Fruit fly (Drosophila melanogaster): Measurements from ENCODE around the gene CG42675.

The CG42675 gene

dm6 chr3R:5778731-5779593 lies 34.4 kb upstream of the CG42675 start, which contains the start of gene jagn (continued):
- TF ChIP-seq gem (tag; optimal IDR thresholded peaks at IDR 0.05) (no peak), run (tag; optimal IDR thresholded peaks at IDR 0.05) (no peak), CG12391 (tag; optimal IDR thresholded peaks at IDR 0.05) (peak; percentile 68), Nf-YB (GFP tag; optimal IDR thresholded peaks at IDR 0.05) (peak; percentile 41), CG1792 (GFP tag; optimal IDR thresholded peaks at IDR 0.05) (peak; percentile 35), CG17912 (GFP tag; optimal IDR thresholded peaks at IDR 0.05) (peak; percentile 54), gsb (GFP tag; IDR thresholded peaks at IDR 0.05) (peak; percentile 57), CG17802 (tag; optimal IDR thresholded peaks at IDR 0.05) (peak; percentile 36), crol (GFP tag; IDR thresholded peaks at IDR 0.05) (no peak; the same call in 1 of the 2 replicates), CG4854 (GFP tag; optimal IDR thresholded peaks at IDR 0.05) (peak; percentile 36), lmd (GFP tag; IDR thresholded peaks at IDR 0.05) (peak; percentile 51; the same call in 1 of the 2 replicates), gro (GFP tag; optimal IDR thresholded peaks at IDR 0.05) (peak; percentile 78), Adf1 (GFP tag; IDR thresholded peaks at IDR 0.05) (peak; percentile 39), scrt (GFP tag; optimal IDR thresholded peaks at IDR 0.05) (peak; percentile 29), Hmr (GFP tag; optimal IDR thresholded peaks at IDR 0.05) (peak; percentile 70), vfl (GFP tag; optimal IDR thresholded peaks at IDR 0.05) (peak; percentile 39), wor (GFP tag; IDR thresholded peaks at IDR 0.05) (no peak), shn (GFP tag; optimal IDR thresholded peaks at IDR 0.05) (peak; percentile 59), danr (GFP tag; IDR thresholded peaks at IDR 0.05) (no peak), so (GFP tag; IDR thresholded peaks at IDR 0.05) (no peak), tio (GFP tag; optimal IDR thresholded peaks at IDR 0.05) (no peak), kah (GFP tag; optimal IDR thresholded peaks at IDR 0.05) (no peak), CG11456 (GFP tag; IDR thresholded peaks at IDR 0.05) (peak; percentile 88), CG15696 (tag; optimal IDR thresholded peaks at IDR 0.05) (peak; percentile 13), zfh1 (GFP tag; IDR thresholded peaks at IDR 0.05) (peak; percentile 68; the same call in 2 of the 3 replicates), Bdp1 (GFP tag; optimal IDR thresholded peaks at IDR 0.05) (peak; percentile 33), cas (GFP tag; IDR thresholded peaks at IDR 0.05) (no peak), croc (GFP tag; conservative IDR thresholded peaks at IDR 0.05) (no peak), al (GFP tag; IDR thresholded peaks at IDR 0.05) (peak; percentile 61), CG11695 (GFP tag; IDR thresholded peaks at IDR 0.05) (0 out of 3 replicates have a peak, but pooled peaks have one; percentile 13), CrebB (tag; optimal IDR thresholded peaks at IDR 0.05) (peak; percentile 66), bowl (GFP tag; IDR thresholded peaks at IDR 0.05) (no peak), CG10274 (GFP tag; optimal IDR thresholded peaks at IDR 0.05) (no peak), CG6272 (GFP tag; IDR thresholded peaks at IDR 0.05) (peak; percentile 79), CkIIα-i1 (GFP tag; IDR thresholded peaks at IDR 0.05) (no peak), CG12219 (GFP tag; optimal IDR thresholded peaks at IDR 0.05) (peak; percentile 21), nerfin-2 (GFP tag; IDR thresholded peaks at IDR 0.05; ENCODE audit: partially characterized antibody) (peak; percentile 99), CG16813 (GFP tag; IDR thresholded peaks at IDR 0.05; ENCODE audit: partially characterized antibody) (peak; percentile 100), CG16815 (GFP tag; optimal IDR thresholded peaks at IDR 0.05) (no peak), Trl (optimal IDR thresholded peaks at IDR 0.05) (no peak), Trl (GFP tag; optimal IDR thresholded peaks at IDR 0.05) (peak; percentile 50), Mes4 (GFP tag; optimal IDR thresholded peaks at IDR 0.05) (peak; percentile 56), CG13624 (GFP tag; optimal IDR thresholded peaks at IDR 0.05) (peak; percentile 68), CG13894 (tag; optimal IDR thresholded peaks at IDR 0.05) (peak; percentile 31), CG15479 (GFP tag; optimal IDR thresholded peaks at IDR 0.05) (peak; percentile 80), hbn (GFP tag; IDR thresholded peaks at IDR 0.05; ENCODE audit: partially characterized antibody) (peak; percentile 99), usp (GFP tag; optimal IDR thresholded peaks at IDR 0.05) (no peak), CG14860 (GFP tag; IDR thresholded peaks at IDR 0.05; ENCODE audit: partially characterized antibody) (peak; percentile 99), CG2889 (GFP tag; IDR thresholded peaks at IDR 0.05) (peak; percentile 4; the same call in 1 of the 3 replicates), CG15073 (GFP tag; optimal IDR thresholded peaks at IDR 0.05) (no peak)
